Fruit fly (Drosophila melanogaster) Kc167 (cell line): Measurements from ENCODE around the gene NitFhit.

Experiments
- Myc ChIP-seq: fragments of >200 bp; optimal IDR thresholded peaks from 2 replicates; lab custom pipeline; 2017; ENCODE audit warnings: missing external identifiers
- Sin3A ChIP-seq: fragments of >200 bp; optimal IDR thresholded peaks from 2 replicates; lab custom pipeline; 2018; ENCODE audit warnings: missing external identifiers
- h ChIP-seq: fragments of >200 bp; optimal IDR thresholded peaks from 3 replicates; lab custom pipeline; 2018; ENCODE audit warnings: missing external identifiers
- insv ChIP-seq: fragments of >200 bp; optimal IDR thresholded peaks from 3 replicates; lab custom pipeline; 2018; ENCODE audit warnings: missing external identifiers
- psq ChIP-seq: fragments of >200 bp; optimal IDR thresholded peaks from 2 replicates; lab custom pipeline; 2017; ENCODE audit warnings: missing external identifiers
- ttk ChIP-seq: sonication (Bioruptor generic); optimal IDR thresholded peaks from 2 replicates; lab custom pipeline; 2017; ENCODE audit warnings: missing external identifiers

NitFhit gene

DNA sequence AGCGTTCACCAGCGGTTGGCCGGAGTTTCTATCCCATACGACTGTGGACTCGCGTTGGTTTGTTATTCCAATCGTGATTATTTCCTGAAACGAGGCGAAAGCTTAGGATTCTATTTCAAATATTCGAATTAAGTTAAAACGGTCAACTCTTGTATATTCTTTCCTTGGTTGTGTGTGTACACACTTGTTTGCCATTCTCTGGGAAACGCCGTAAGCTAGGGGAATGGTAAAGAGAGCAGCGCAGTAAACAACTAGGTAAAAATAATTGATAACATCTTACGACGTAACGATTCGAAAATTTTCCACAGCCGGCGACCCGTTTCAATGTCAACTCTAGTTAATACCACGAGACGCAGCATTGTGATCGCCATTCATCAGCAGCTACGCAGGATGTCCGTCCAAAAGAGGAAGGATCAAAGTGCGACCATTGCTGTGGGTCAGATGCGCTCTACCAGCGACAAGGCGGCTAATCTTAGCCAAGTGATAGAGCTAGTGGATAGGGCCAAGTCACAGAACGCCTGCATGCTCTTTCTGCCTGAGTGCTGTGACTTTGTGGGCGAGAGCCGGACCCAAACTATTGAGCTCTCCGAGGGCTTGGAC is at the start of gene NitFhit:
NitFhit (plus strand) TSS at position 195 of the 600 bp plus-strand sequence.
- TF ChIP-seq ttk (no peak), Myc (lab: Kevin White, UChicago) (no peak), insv (lab: Kevin White, UChicago) (no peak), h (no peak), psq (lab: Kevin White, UChicago) (no peak), Sin3A (lab: Kevin White, UChicago) (no peak)

DNA sequence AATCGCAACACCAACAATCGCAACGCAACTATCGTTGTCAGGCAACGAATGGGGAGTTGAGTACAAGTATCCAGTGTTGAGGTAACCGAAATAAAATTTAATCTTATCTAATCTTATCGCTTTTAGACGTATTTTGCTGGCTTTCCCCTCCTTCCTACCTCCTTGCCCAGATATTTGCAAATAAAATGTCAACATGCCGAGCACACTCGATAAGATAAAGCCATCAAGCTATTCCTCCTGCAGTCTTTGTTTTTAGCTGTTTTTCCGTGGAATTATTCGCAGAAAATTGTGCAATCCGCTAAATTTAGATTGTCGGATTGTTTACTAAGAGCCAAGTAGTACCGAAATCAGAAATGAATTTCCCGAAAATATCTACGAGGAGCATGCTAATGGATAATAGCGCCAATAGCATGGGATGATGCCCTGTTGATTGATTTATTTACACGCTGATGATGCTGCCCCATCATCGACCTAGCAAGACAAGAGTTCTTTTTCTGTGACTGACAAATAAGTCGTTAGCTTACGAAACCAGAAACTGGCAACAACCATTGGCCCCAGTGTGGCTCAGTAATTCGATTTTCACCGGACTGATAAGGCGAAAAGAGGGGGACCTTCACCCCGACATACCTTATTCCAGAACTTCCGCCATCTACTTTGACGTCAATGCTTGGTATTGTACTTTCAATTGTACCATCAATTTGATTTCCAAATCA is 46.8 kb upstream of the NitFhit start:
- TF ChIP-seq h (no peak), ttk (no peak), insv (lab: Kevin White, UChicago) (no peak), psq (lab: Kevin White, UChicago) (no peak), Sin3A (lab: Kevin White, UChicago) (no peak), Myc (lab: Kevin White, UChicago) (no peak)

DNA sequence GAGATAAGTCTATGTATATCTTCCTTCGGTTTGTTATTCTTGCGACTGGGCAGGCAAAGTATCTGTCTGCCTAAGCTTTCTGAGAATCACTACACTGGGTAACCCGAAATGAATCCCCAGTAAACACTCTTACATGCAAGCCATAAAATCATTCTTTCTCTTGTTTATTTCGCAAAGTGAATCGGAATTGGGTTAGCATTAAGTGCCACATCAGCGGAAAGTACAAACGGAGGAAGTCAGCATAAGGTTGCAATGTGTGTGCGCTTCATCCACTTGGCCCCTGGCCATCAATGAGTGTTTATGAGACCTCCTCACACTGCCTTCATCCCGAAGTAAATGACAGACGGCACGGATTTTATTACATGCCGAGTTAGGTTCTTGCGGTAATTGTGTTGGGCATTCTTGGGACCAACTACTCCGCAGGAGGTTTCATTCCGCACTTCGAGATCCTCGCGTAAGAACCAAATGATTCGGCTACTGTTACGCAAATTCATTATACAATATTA is 45.8 kb upstream of the NitFhit start:
- TF ChIP-seq Myc (lab: Kevin White, UChicago), result no peak
- TF ChIP-seq psq (lab: Kevin White, UChicago), result no peak
- TF ChIP-seq ttk, result no peak
- TF ChIP-seq insv (lab: Kevin White, UChicago), result no peak
- no peak for TF ChIP-seq h
- no peak for TF ChIP-seq Sin3A (lab: Kevin White, UChicago)

DNA sequence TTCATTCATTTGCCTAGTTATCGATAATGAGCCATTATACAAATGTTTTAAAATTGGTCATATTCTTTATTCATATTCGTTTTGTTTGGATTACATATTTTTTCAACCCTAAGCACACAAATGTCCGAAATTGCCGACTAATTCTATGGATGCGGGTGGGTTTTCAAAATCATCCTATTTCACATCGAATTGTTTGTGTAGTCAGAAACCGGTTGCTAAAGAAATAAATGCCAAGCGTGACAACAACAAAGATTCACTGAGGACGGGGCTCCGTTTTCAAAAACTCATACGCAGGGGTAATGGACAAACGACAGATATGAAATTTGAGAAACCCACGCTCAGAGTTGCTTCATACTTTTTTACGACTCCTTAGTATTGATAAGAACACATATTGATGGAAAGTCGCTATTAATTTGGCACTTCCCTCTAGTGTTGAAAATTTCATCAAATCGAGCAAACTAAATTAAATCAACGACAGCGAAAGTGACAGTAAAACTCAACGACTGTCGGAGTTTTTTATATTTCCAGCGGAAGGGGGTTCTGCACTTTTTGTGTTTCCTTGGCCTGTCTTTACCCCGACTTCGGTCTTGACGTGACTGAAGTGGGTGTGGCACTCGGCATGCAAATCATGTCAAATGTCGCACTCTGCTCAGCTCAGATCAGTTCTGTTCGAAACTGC is 44.0 kb upstream of the NitFhit start:
- TF ChIP-seq h, result no peak
- no peak for TF ChIP-seq insv (lab: Kevin White, UChicago)
- TF ChIP-seq ttk, result no peak
- no peak for TF ChIP-seq psq (lab: Kevin White, UChicago)
- no peak for TF ChIP-seq Sin3A (lab: Kevin White, UChicago)
- TF ChIP-seq Myc (lab: Kevin White, UChicago), result no peak

DNA sequence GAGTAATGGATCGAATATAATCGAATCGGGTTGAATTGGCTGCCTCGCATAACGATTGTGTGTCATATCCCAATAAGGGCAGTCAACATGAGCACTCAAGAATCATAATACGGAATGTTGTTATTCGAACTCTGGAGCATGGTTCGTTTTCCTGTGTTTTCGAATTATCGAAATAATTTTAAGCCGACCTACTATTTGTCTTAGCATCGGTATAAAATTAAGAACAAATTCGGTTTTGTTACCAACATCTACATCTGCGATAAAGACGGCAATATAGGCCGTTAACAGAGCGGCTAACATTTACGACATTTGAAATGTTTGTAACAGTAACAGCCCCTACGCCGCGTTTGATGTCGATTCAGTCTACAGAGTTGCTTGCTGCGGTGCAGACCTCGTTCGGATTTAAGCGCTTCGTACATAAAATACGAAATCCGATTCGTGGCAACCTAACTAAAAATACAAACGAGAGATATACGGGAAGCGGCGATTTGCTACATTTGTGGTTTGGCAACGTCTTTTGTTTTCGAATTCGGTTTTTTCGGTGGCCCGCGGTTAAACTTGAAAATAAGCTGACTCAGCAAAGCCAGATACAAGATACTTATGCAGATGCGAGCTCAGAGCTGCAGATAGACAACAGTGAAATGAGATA is 43.0 kb upstream of the NitFhit start:
- TF ChIP-seq insv (lab: Kevin White, UChicago), result no peak
- TF ChIP-seq ttk, result no peak
- TF ChIP-seq Sin3A (lab: Kevin White, UChicago), result no peak

DNA sequence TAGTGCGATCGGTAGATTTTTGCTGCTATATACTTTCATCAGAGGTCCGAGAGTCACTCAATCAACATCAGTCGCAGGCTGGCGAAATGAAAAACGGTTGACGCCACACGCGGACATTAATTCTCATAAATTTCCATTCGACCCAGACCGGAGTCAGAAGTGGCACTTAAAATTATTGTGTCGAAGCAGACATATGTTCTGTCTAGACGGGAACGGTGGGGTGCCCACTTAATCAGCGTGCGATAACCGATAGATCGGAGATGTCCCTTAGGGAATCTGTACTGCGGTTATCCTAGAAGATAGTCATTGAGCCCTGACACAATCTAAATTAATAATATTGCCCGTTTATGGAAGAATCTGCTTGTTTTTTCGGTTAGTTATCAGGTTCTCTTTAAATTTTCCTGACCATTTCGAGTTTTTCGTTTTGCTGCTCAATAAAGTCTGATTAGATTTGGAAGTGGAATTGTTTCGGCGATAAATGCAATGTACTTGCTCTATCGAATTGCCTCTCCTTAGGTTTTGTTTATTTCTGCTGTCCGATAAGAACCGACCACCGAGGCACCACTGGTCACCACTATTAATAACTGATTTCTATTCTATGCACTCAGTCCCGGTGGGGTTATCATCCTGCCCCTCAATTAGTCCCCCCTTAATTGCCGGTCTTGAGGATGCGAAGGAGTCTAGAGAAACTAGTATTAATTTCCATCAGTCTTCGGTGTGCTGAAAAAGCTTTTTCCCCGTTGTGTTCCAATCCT is 41.5 kb upstream of the NitFhit start:
- TF ChIP-seq psq (lab: Kevin White, UChicago) (no peak), insv (lab: Kevin White, UChicago) (no peak), h (no peak), Myc (lab: Kevin White, UChicago) (no peak), Sin3A (lab: Kevin White, UChicago) (no peak), ttk (no peak)

DNA sequence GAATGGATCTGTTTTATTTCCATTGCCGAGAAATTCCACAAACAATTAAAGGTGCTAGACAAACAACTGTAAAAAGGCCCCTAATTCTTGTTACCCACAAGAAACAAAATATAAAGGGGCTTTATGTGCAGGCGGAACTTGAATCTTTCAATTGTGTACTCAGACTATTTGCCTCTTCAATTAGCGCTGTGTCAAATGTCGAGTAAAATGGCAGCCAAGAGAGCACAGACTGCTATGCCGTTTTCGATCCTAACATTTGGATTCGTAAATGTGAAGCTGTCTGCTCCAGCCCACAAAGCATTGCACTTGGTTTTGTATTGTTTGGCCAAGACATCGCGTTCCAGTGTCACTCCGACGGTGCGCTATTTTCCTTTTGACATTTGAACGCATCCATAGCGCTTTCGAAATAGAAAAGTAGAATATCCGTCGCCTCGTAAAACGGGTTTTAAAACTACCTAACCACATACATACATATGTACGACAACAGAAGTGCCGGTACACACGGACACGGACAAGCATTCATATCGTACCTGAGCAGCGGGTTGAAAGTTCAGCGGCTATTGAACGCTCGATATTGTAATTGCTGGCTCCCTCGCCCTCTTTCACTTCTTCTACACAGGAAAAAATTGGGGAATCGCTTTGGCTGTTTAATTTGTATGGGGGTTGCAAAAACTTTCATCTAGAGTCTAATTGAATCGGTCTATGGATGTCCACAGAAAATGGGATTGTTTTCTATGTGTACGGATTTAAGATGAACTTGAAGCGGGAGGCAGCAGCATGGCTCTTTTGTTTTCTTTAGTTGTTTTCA is 37.3 kb upstream of the NitFhit start:
- TF ChIP-seq h (no peak), insv (lab: Kevin White, UChicago) (no peak), Sin3A (lab: Kevin White, UChicago) (no peak), psq (lab: Kevin White, UChicago) (no peak), Myc (lab: Kevin White, UChicago) (no peak), ttk (no peak)

DNA sequence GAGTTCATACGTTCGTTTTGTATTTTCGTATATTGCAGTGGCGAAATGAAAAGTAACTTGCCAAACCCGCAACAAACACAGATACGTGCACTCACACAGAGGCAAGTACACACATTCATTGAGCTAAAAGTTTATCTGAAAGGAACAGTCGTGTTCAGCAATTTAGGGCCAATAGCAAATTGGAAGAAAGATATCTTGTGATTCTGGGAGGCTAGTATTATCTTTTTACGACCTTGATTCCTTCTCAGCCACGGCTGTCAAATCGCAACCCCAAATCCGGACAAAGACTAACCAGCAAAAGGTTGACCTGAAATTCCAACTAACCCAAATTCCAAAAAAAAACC is 36.8 kb upstream of the NitFhit start:
- TF ChIP-seq h (no peak), insv (lab: Kevin White, UChicago) (no peak), psq (lab: Kevin White, UChicago) (no peak), ttk (no peak), Sin3A (lab: Kevin White, UChicago) (no peak), Myc (lab: Kevin White, UChicago) (no peak)

DNA sequence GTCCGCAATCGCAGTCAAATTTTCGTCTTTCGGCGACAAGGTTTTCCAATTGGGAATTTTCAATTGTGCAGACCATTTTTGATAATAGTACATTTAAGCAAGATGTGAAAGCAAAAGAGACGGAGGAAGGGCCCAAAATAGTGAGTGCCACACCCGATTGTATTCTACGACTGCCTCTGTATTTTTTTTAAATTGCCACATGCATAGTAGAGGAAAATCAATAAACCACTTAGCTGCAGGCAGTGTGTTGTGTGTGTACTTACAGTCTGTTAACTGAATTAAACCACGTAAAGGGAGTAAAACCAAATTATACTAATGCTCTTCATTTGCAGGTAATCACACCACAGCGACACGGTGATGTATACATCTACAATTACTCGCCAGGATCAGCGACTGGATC is 31.8 kb upstream of the NitFhit start:
- TF ChIP-seq psq (lab: Kevin White, UChicago), result no peak
- TF ChIP-seq Myc (lab: Kevin White, UChicago), result no peak
- no peak for TF ChIP-seq h

dm6 chr3L:174501-174900 is 29.0 kb upstream of the NitFhit start:
- TF ChIP-seq h (no peak), ttk (no peak), Sin3A (lab: Kevin White, UChicago) (no peak), Myc (lab: Kevin White, UChicago) (no peak), psq (lab: Kevin White, UChicago) (no peak), insv (lab: Kevin White, UChicago) (no peak)

DNA sequence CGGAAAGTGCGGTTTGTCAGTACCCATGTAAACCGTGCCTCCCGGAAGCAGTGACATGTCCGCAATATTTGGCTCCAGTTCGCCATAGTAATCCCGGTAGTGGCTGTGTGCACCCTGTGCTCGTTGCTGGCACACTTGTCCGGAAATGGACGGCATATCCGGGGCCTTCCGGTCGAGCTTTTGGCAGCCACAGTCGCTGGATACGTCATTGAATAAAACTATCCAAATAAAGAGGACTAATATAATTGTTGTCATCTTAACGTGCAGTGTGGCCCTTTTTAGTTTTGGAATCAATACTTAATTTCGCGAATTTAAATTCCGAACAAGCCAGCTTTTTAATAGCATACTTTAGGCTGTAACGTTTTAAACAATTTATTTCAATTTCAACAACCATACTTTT is 27.6 kb upstream of the NitFhit start, which contains the start of gene CG7049:
CG7049 (minus strand) TSS at position 280 of the 400 bp plus-strand sequence.
- no peak for TF ChIP-seq Sin3A (lab: Kevin White, UChicago)
